Worm (Caenorhabditis elegans): ENCODE measurements around the gene C02B10.3.

ce11 chrIV:5131781-5132180 lies 28.7 kb upstream of the C02B10.3 start:
- TF ChIP-seq nhr-12 (tag; optimal IDR thresholded peaks at IDR 0.05): no peak
- TF ChIP-seq nhr-11 (tag; optimal IDR thresholded peaks at IDR 0.05): no peak
